Fruit fly (Drosophila melanogaster): ENCODE results near the gene Ilp2.

DNA sequence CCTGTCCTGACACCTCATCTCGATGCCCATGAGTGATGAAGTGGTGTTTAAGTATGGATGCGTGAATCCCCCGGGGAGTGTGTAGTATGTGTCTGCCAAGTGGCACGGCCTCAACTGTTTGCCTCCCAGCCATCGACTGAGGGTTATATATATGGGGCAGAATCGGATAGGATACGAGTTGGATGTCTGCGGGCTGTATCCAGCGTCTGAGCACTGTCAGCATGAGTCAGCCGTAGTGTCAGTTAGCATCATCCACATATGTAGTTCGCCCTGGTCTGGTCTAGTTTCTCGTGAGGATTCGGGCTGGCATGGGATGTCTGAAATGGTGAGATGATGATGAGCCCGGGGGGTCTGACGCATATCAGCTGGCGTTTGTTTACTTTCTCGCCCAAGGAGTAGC, 2.5 kb downstream of the Ilp2 start, which contains the start of gene Ilp3:
- no peak for TF ChIP-seq Crg-1 (GFP tag; optimal IDR thresholded peaks at IDR 0.05)
- no peak for TF ChIP-seq toe (GFP tag; optimal IDR thresholded peaks at IDR 0.05)
- TF ChIP-seq CG12768 (GFP tag; optimal IDR thresholded peaks at IDR 0.05): no peak
- no peak for TF ChIP-seq Mnt (GFP tag; optimal IDR thresholded peaks at IDR 0.05)
- no peak for TF ChIP-seq cic (GFP tag; optimal IDR thresholded peaks at IDR 0.05)
- no peak for TF ChIP-seq tj (GFP tag; optimal IDR thresholded peaks at IDR 0.05)
- TF ChIP-seq CG11617 (GFP tag; optimal IDR thresholded peaks at IDR 0.05): no peak
- no peak for TF ChIP-seq cnc (optimal IDR thresholded peaks at IDR 0.05)
- TF ChIP-seq CG5204 (GFP tag; optimal IDR thresholded peaks at IDR 0.05): no peak
- no peak for TF ChIP-seq Clk (GFP tag; optimal IDR thresholded peaks at IDR 0.05)
- TF ChIP-seq pad (GFP tag; optimal IDR thresholded peaks at IDR 0.05): no peak
- TF ChIP-seq CG1620 (GFP tag; optimal IDR thresholded peaks at IDR 0.05): no peak
- TF ChIP-seq bab1 (GFP tag; optimal IDR thresholded peaks at IDR 0.05): no peak
- no peak for TF ChIP-seq CG7045 (GFP tag; optimal IDR thresholded peaks at IDR 0.05)

All from whole organism, adult.